Fruit fly (Drosophila melanogaster) whole organism, prepupa: ENCODE data around the gene CG17097.

Source experiments
- Blimp-1 ChIP-seq: fragments of 200-800 bp; sonication (Bioruptor generic); optimal IDR thresholded peaks from 3 replicates; lab custom pipeline; 2017; ENCODE audit warnings: missing biosample characterization, missing genetic modification characterization, mild to moderate bottlenecking, moderate library complexity, missing genetic modification reagents
- CG10631 ChIP-seq: fragments of 200-800 bp; sonication (Bioruptor generic); optimal IDR thresholded peaks from 2 replicates; lab custom pipeline; 2016; ENCODE audit warnings: missing biosample characterization, missing genetic modification characterization
- CG11762 ChIP-seq: fragments of 200-800 bp; sonication (Bioruptor generic); optimal IDR thresholded peaks from 3 replicates; lab custom pipeline; 2016; ENCODE audit warnings: missing biosample characterization, missing genetic modification characterization; ENCODE audit not compliant: insufficient read depth
- CG11902 ChIP-seq: fragments of 200-800 bp; sonication (Bioruptor generic); optimal IDR thresholded peaks from 3 replicates; lab custom pipeline; 2016; ENCODE audit warnings: missing biosample characterization, missing genetic modification characterization
- CG3032 ChIP-seq: fragments of 200-800 bp; optimal IDR thresholded peaks from 2 replicates; lab custom pipeline; 2019; ENCODE audit warnings: missing biosample characterization, mild to moderate bottlenecking, missing genetic modification characterization, moderate library complexity
- CG31627 ChIP-seq: fragments of 200-800 bp; sonication (Bioruptor generic); optimal IDR thresholded peaks from 3 replicates; lab custom pipeline; 2016; ENCODE audit warnings: missing biosample characterization, missing genetic modification characterization
- CG32006 ChIP-seq: fragments of 200-800 bp; sonication (Bioruptor generic); optimal IDR thresholded peaks from 3 replicates; lab custom pipeline; 2017; ENCODE audit warnings: missing biosample characterization, mild to moderate bottlenecking, missing genetic modification characterization
- CG34406 ChIP-seq: fragments of 200-800 bp; sonication (Bioruptor generic); optimal IDR thresholded peaks from 3 replicates; lab custom pipeline; 2016; ENCODE audit warnings: missing biosample characterization, missing genetic modification characterization
- CG3919 ChIP-seq: fragments of 200-800 bp; sonication (Bioruptor generic); optimal IDR thresholded peaks from 3 replicates; lab custom pipeline; 2016; ENCODE audit warnings: missing biosample characterization, missing genetic modification characterization
- CG6163 ChIP-seq: fragments of 200-800 bp; sonication (Bioruptor generic); IDR thresholded peaks from 3 replicates; pipeline ENCODE4 v1.3.6; 2022; ENCODE audit warnings: missing biosample characterization, missing genetic modification characterization
- CG6792 ChIP-seq: fragments of 200-800 bp; sonication (Bioruptor generic); optimal IDR thresholded peaks from 3 replicates; lab custom pipeline; 2016; ENCODE audit warnings: missing biosample characterization, missing genetic modification characterization
- CG6808 ChIP-seq: fragments of 200-800 bp; sonication (Bioruptor generic); optimal IDR thresholded peaks from 3 replicates; lab custom pipeline; 2017; ENCODE audit warnings: missing biosample characterization, missing genetic modification characterization, mild to moderate bottlenecking, moderate library complexity, missing genetic modification reagents
- CG6854 ChIP-seq: fragments of 200-800 bp; sonication (Bioruptor generic); optimal IDR thresholded peaks from 2 replicates; lab custom pipeline; 2017; ENCODE audit warnings: missing biosample characterization, mild to moderate bottlenecking, missing genetic modification characterization
- CG8119 ChIP-seq: fragments of 200-800 bp; sonication (Bioruptor generic); IDR thresholded peaks from 3 replicates; pipeline ENCODE4 v1.3.6; 2022; ENCODE audit warnings: missing biosample characterization, missing genetic modification characterization
- CG8632 ChIP-seq: fragments of 200-800 bp; sonication (Bioruptor generic); optimal IDR thresholded peaks from 3 replicates; lab custom pipeline; 2016; ENCODE audit warnings: missing biosample characterization, missing genetic modification characterization
- CG9139 ChIP-seq: fragments of 200-800 bp; sonication (Bioruptor generic); optimal IDR thresholded peaks from 3 replicates; lab custom pipeline; 2017; ENCODE audit warnings: missing biosample characterization, mild to moderate bottlenecking, missing genetic modification characterization
- Eip75B ChIP-seq: fragments of 200-800 bp; sonication (Bioruptor generic); optimal IDR thresholded peaks from 3 replicates; lab custom pipeline; 2016; ENCODE audit warnings: missing biosample characterization, missing genetic modification characterization
- Eip93F ChIP-seq: fragments of 200-800 bp; sonication (Bioruptor generic); optimal IDR thresholded peaks from 2 replicates; lab custom pipeline; 2016; ENCODE audit warnings: missing biosample characterization, mild to moderate bottlenecking, missing genetic modification characterization
- Ets96B ChIP-seq: fragments of 200-800 bp; optimal IDR thresholded peaks from 2 replicates; lab custom pipeline; 2019; ENCODE audit warnings: missing biosample characterization, mild to moderate bottlenecking, missing genetic modification characterization, moderate library complexity
- Gug ChIP-seq: fragments of 200-800 bp; sonication (Bioruptor generic); IDR thresholded peaks from 2 replicates; pipeline ENCODE4 v1.3.6; 2022; ENCODE audit warnings: missing biosample characterization, missing genetic modification characterization
- Hr38 ChIP-seq: sonication (Bioruptor generic); optimal IDR thresholded peaks from 2 replicates; lab custom pipeline; 2016; ENCODE audit warnings: missing biosample characterization, missing genetic modification characterization
- Hr39 ChIP-seq: fragments of 200-800 bp; sonication (Bioruptor generic); optimal IDR thresholded peaks from 2 replicates; lab custom pipeline; 2016; ENCODE audit warnings: missing biosample characterization, missing genetic modification characterization
- Met ChIP-seq: fragments of 200-800 bp; sonication (Bioruptor generic); optimal IDR thresholded peaks from 3 replicates; lab custom pipeline; 2016; ENCODE audit warnings: missing biosample characterization, missing genetic modification characterization
- OdsH ChIP-seq: fragments of 200-800 bp; sonication (Bioruptor generic); optimal IDR thresholded peaks from 3 replicates; lab custom pipeline; 2016; ENCODE audit warnings: missing biosample characterization, missing genetic modification characterization
- Smox ChIP-seq: fragments of 200-800 bp; sonication (Bioruptor generic); optimal IDR thresholded peaks from 3 replicates; lab custom pipeline; 2016; ENCODE audit warnings: missing biosample characterization, missing genetic modification characterization
- Sox102F ChIP-seq: fragments of 200-800 bp; sonication (Bioruptor generic); optimal IDR thresholded peaks from 2 replicates; lab custom pipeline; 2016; ENCODE audit warnings: missing biosample characterization, mild to moderate bottlenecking, missing genetic modification characterization
- Sox14 ChIP-seq: fragments of 200-800 bp; sonication (Bioruptor generic); optimal IDR thresholded peaks from 3 replicates; lab custom pipeline; 2016; ENCODE audit warnings: missing biosample characterization, missing genetic modification characterization
- acj6 ChIP-seq: fragments of 200-800 bp; sonication (Bioruptor generic); optimal IDR thresholded peaks from 3 replicates; lab custom pipeline; 2016; ENCODE audit warnings: missing biosample characterization, missing genetic modification characterization
- dac ChIP-seq: fragments of 200-800 bp; sonication (Bioruptor generic); optimal IDR thresholded peaks from 2 replicates; lab custom pipeline; 2017; ENCODE audit warnings: missing biosample characterization, mild to moderate bottlenecking, missing genetic modification characterization
- eg ChIP-seq: fragments of 200-800 bp; sonication (Bioruptor generic); IDR thresholded peaks from 3 replicates; pipeline ENCODE4 v1.3.6; 2022; ENCODE audit warnings: missing biosample characterization, missing genetic modification characterization
- fkh ChIP-seq: fragments of 200-800 bp; sonication (Bioruptor generic); optimal IDR thresholded peaks from 3 replicates; lab custom pipeline; 2017; ENCODE audit warnings: missing biosample characterization, mild to moderate bottlenecking, missing genetic modification characterization, moderate library complexity
- lz ChIP-seq: fragments of 200-800 bp; sonication (Bioruptor generic); optimal IDR thresholded peaks from 3 replicates; lab custom pipeline; 2016; ENCODE audit warnings: missing biosample characterization, missing genetic modification characterization
- net ChIP-seq: fragments of 200-800 bp; sonication (Bioruptor generic); optimal IDR thresholded peaks from 3 replicates; lab custom pipeline; 2016; ENCODE audit warnings: missing biosample characterization, missing genetic modification characterization
- pdm3 ChIP-seq: fragments of 200-800 bp; sonication (Bioruptor generic); optimal IDR thresholded peaks from 3 replicates; lab custom pipeline; 2016; ENCODE audit warnings: missing biosample characterization, missing genetic modification characterization
- spab ChIP-seq: fragments of 200-800 bp; sonication (Bioruptor generic); optimal IDR thresholded peaks from 2 replicates; lab custom pipeline; 2017; ENCODE audit warnings: missing biosample characterization, mild to moderate bottlenecking, missing genetic modification characterization, missing genetic modification reagents
- ss ChIP-seq, 2 experiments: fragments of 200-800 bp; sonication (Bioruptor generic); optimal IDR thresholded peaks; 2 replicates in 1 of 2; 3 replicates in 1 of 2; lab custom pipeline; 2017 to 2018; ENCODE audit warnings: mild to moderate bottlenecking in 2 of 2, missing biosample characterization in 2 of 2, missing genetic modification characterization in 2 of 2, moderate library complexity in 1 of 2
- vri ChIP-seq: fragments of 200-800 bp; sonication (Bioruptor generic); optimal IDR thresholded peaks from 3 replicates; lab custom pipeline; 2016; ENCODE audit warnings: missing biosample characterization, mild to moderate bottlenecking, missing genetic modification characterization

The CG17097 gene

DNA sequence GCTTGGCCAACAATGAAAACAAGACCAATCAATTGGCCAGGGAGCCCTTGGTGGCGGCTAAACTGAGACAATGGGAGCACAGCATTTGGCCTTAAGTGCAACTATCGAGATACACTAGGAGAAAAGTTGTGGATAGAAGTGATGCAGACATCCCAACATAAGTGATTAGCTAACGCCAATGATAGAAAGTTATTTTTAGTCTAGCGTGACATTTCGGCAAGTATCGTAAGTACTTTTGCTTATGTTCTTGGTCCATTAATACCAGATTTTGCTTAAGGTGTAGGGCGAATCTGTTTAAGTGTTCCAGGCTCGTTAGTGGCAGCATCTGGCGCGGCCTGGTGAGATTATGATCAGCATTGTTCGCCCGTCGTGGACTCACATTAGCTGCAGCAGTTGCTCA is 13.5 kb upstream of the CG17097 start (continued):
- TF ChIP-seq CG8632, result no peak
- peak; percentile 21 for TF ChIP-seq OdsH
- TF ChIP-seq CG6854 (GFP tag; lab: Kevin White, UChicago), result no peak
- TF ChIP-seq Eip93F, result no peak
- TF ChIP-seq CG34406 (GFP tag; lab: Kevin White, UChicago), result peak; percentile 23
- TF ChIP-seq CG6163, result peak; percentile 58; the same call in 1 of the 3 replicates
- no peak for TF ChIP-seq Hr38 (GFP tag; lab: Kevin White, UChicago)
- peak; percentile 43 for TF ChIP-seq Met (GFP tag; lab: Kevin White, UChicago)
- peak; percentile 55 for TF ChIP-seq Ets96B (tag; lab: Kevin White, UChicago)
- peak; percentile 15 for TF ChIP-seq lz (GFP tag; lab: Kevin White, UChicago)
- peak; percentile 19 for TF ChIP-seq CG6792 (GFP tag; lab: Kevin White, UChicago)
- no peak for TF ChIP-seq fkh (GFP tag; lab: Kevin White, UChicago)
- TF ChIP-seq Hr39 (GFP tag; lab: Kevin White, UChicago), result peak; percentile 19
- TF ChIP-seq CG6808 (GFP tag; lab: Kevin White, UChicago), result peak; percentile 15
- no peak for TF ChIP-seq dac (GFP tag; lab: Kevin White, UChicago)
- TF ChIP-seq CG10631, result peak; percentile 42
- TF ChIP-seq Sox14, result peak; percentile 16
- TF ChIP-seq net (GFP tag; lab: Kevin White, UChicago), result no peak
- TF ChIP-seq Smox (GFP tag; lab: Kevin White, UChicago), result peak; percentile 22
- peak; percentile 16 for TF ChIP-seq pdm3 (GFP tag; lab: Kevin White, UChicago)
- TF ChIP-seq CG11762 (GFP tag; lab: Kevin White, UChicago), result no peak
- TF ChIP-seq CG3919 (GFP tag; lab: Kevin White, UChicago), result peak; percentile 46
- no peak for TF ChIP-seq Gug (GFP tag; lab: Robert Waterston, UW)
- no peak for TF ChIP-seq CG3032 (tag; lab: Kevin White, UChicago)
- peak; percentile 24 for TF ChIP-seq Sox102F (GFP tag; lab: Kevin White, UChicago)
- TF ChIP-seq spab, result peak; percentile 16
- TF ChIP-seq, all 60 proteins: peak for 31

DNA sequence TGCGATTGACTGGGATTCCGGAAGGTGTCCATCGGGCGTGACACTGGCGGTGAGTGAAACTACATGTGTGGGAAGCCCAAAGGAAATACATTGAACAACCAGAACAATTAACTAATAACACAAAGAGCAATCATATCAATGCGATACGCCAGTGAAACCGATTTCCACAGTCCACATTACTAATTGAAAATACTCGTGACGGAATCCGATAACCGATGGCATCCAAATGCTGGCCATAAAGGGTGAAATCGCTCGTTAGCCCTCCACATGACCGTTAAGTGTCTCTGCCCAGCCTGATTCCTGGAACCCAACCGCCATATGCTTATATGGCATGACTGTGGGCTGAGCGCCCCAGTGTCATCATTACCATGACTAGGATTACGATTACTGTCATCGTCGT is 7.8 kb upstream of the CG17097 start, which contains the start of gene CG7329:
Gene CG7329 (minus strand): TSS at position 101 of the 400 bp plus-strand sequence.
- TF ChIP-seq ss (GFP tag; optimal IDR thresholded peaks at IDR 0.05; lab: Kevin White, UChicago) (no peak), CG6163 (no peak), CG6792 (GFP tag; lab: Kevin White, UChicago) (no peak), CG31627 (GFP tag; lab: Kevin White, UChicago) (no peak)

DNA sequence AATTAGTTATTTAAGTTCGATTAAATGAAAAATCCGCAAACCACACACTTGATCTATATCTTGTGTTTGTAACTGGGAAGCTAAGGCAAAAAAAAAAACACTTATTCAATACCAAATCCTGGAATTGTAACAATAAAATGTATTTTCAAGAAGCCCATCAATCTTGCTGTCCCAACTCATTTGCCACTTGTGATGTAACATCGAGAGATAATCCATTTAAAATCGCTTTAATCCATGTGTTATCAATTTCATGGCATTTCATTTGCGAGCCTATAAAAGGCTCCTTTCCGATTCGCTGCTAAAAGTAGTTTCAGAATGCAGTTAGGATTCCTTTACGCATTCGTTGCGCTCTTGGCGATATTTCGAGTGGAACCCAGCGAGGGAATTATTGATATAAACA is 6.6 kb upstream of the CG17097 start, which contains the start of gene CG31872:
Gene CG31872 (plus strand): TSS at position 301 of the 400 bp plus-strand sequence.
- TF ChIP-seq CG9139 (no peak), net (GFP tag; lab: Kevin White, UChicago) (no peak), CG6792 (GFP tag; lab: Kevin White, UChicago) (no peak), Sox102F (GFP tag; lab: Kevin White, UChicago) (no peak), spab (no peak), Blimp-1 (no peak), CG8119 (GFP tag; lab: Robert Waterston, UW) (no peak), CG11902 (GFP tag; lab: Kevin White, UChicago) (no peak), vri (no peak), eg (GFP tag; lab: Robert Waterston, UW) (no peak), CG31627 (GFP tag; lab: Kevin White, UChicago) (no peak), CG6854 (GFP tag; lab: Kevin White, UChicago) (no peak), CG10631 (no peak), Eip75B (GFP tag; lab: Kevin White, UChicago) (no peak), CG32006 (GFP tag; lab: Kevin White, UChicago) (no peak), acj6 (GFP tag; lab: Kevin White, UChicago) (no peak)
